Fruit fly (Drosophila melanogaster) whole organism, embryonic: ENCODE data around the gene Pep.

Experiments used
- Asciz ChIP-seq: fragments of 200-800 bp; sonication (Bioruptor generic); optimal IDR thresholded peaks from 2 replicates; lab custom pipeline; 2017; ENCODE audit warnings: missing biosample characterization, mild to moderate bottlenecking, missing genetic modification characterization, missing genetic modification reagents
- CG11247 ChIP-seq: fragments of 200-800 bp; sonication (Bioruptor generic); IDR thresholded peaks from 2 replicates; pipeline ENCODE4 v1.3.6; 2022; ENCODE audit warnings: missing biosample characterization, missing genetic modification characterization
- CG12104 ChIP-seq: fragments of 200-800 bp; sonication (Bioruptor generic); optimal IDR thresholded peaks from 3 replicates; lab custom pipeline; 2016; ENCODE audit warnings: missing biosample characterization, missing genetic modification characterization
- CG12659 ChIP-seq: fragments of 200-800 bp; sonication (Bioruptor generic); optimal IDR thresholded peaks from 3 replicates; lab custom pipeline; 2017; ENCODE audit warnings: mild to moderate bottlenecking, missing biosample characterization, missing genetic modification reagents, missing genetic modification characterization
- CG12942 ChIP-seq: fragments of 200-800 bp; sonication (Bioruptor generic); optimal IDR thresholded peaks from 3 replicates; lab custom pipeline; 2016; ENCODE audit warnings: missing biosample characterization, missing genetic modification characterization
- CG15696 ChIP-seq: fragments of 200-800 bp; sonication (Bioruptor generic); optimal IDR thresholded peaks from 2 replicates; lab custom pipeline; 2019; ENCODE audit warnings: missing biosample characterization, mild to moderate bottlenecking, missing genetic modification characterization, moderate library complexity
- CG17328 ChIP-seq: fragments of 200-800 bp; sonication (Bioruptor generic); IDR thresholded peaks from 2 replicates; pipeline ENCODE4 v1.3.6; 2022; ENCODE audit warnings: missing biosample characterization, missing genetic modification characterization
- CG18764 ChIP-seq: fragments of 200-800 bp; sonication (Bioruptor generic); optimal IDR thresholded peaks from 3 replicates; lab custom pipeline; 2016; ENCODE audit warnings: missing biosample characterization, missing genetic modification characterization
- CG30431 ChIP-seq: fragments of 200-800 bp; sonication (Bioruptor generic); optimal IDR thresholded peaks from 2 replicates; lab custom pipeline; 2017; ENCODE audit warnings: missing biosample characterization, missing genetic modification characterization
- CG3163 ChIP-seq: fragments of 200-800 bp; sonication (Bioruptor generic); optimal IDR thresholded peaks from 3 replicates; lab custom pipeline; 2016; ENCODE audit warnings: missing biosample characterization, missing genetic modification characterization
- CG33557 ChIP-seq: fragments of 200-800 bp; sonication (Bioruptor generic); optimal IDR thresholded peaks from 2 replicates; lab custom pipeline; 2019; ENCODE audit warnings: missing biosample characterization, mild to moderate bottlenecking, missing genetic modification characterization, moderate library complexity
- CG42726 ChIP-seq: fragments of 200-800 bp; sonication (Bioruptor generic); IDR thresholded peaks from 2 replicates; pipeline ENCODE4 v1.3.6; 2022; ENCODE audit warnings: missing biosample characterization, missing genetic modification characterization; ENCODE audit not compliant: partially characterized antibody
- CG6689 ChIP-seq: fragments of 200-800 bp; sonication (Bioruptor generic); IDR thresholded peaks from 2 replicates; pipeline ENCODE4 v1.3.6; 2022; ENCODE audit warnings: missing biosample characterization, missing genetic modification characterization
- CG7987 ChIP-seq: fragments of 200-800 bp; sonication (Bioruptor generic); optimal IDR thresholded peaks from 2 replicates; lab custom pipeline; 2018; ENCODE audit warnings: missing biosample characterization, mild to moderate bottlenecking, missing genetic modification characterization, moderate library complexity
- CG8944 ChIP-seq: fragments of 200-800 bp; sonication (Bioruptor generic); optimal IDR thresholded peaks from 3 replicates; lab custom pipeline; 2016; ENCODE audit warnings: missing biosample characterization, missing genetic modification characterization
- Chrac-16 ChIP-seq: fragments of 200-800 bp; sonication (Bioruptor generic); optimal IDR thresholded peaks from 3 replicates; lab custom pipeline; 2016; ENCODE audit warnings: missing biosample characterization, missing genetic modification characterization
- CrebB ChIP-seq: fragments of 200-800 bp; sonication (Bioruptor generic); optimal IDR thresholded peaks from 3 replicates; lab custom pipeline; 2018; ENCODE audit warnings: missing biosample characterization, mild to moderate bottlenecking, missing genetic modification characterization
- Deaf1 ChIP-seq: fragments of 200-800 bp; optimal IDR thresholded peaks from 3 replicates; lab custom pipeline; 2019; ENCODE audit warnings: missing biosample characterization, mild to moderate bottlenecking, missing genetic modification characterization, moderate library complexity
- Doc3 ChIP-seq: fragments of 200-800 bp; sonication (Bioruptor generic); IDR thresholded peaks from 3 replicates; pipeline ENCODE4 v1.3.6; 2022; ENCODE audit warnings: missing biosample characterization, missing genetic modification characterization; ENCODE audit not compliant: partially characterized antibody
- Dp ChIP-seq: fragments of 200-800 bp; sonication (Bioruptor generic); optimal IDR thresholded peaks from 2 replicates; lab custom pipeline; 2018; ENCODE audit warnings: missing biosample characterization, mild to moderate bottlenecking, missing genetic modification characterization, moderate library complexity
- Drgx ChIP-seq: fragments of 200-800 bp; sonication (Bioruptor generic); IDR thresholded peaks from 2 replicates; pipeline ENCODE4 v1.3.6; 2022; ENCODE audit warnings: missing biosample characterization, missing genetic modification characterization
- Eip74EF ChIP-seq, 2 experiments: fragments of 200-800 bp in 1 of 2; fragments of >200 bp in 1 of 2; sonication (Bioruptor generic) in 1 of 2; optimal IDR thresholded peaks; 2 replicates each; lab custom pipeline; 2017 to 2019; ENCODE audit warnings: missing biosample characterization in 2 of 2, missing genetic modification characterization in 2 of 2, mild to moderate bottlenecking in 1 of 2, moderate library complexity in 1 of 2
- H2.0 ChIP-seq: fragments of 200-800 bp; sonication (Bioruptor generic); IDR thresholded peaks from 2 replicates; pipeline ENCODE4 v1.3.6; 2022; ENCODE audit warnings: missing biosample characterization, missing genetic modification characterization
- HLH54F ChIP-seq: fragments of 200-800 bp; sonication (Bioruptor generic); optimal IDR thresholded peaks from 3 replicates; lab custom pipeline; 2016; ENCODE audit warnings: missing biosample characterization, missing genetic modification characterization
- HLHmδ ChIP-seq: fragments of 200-800 bp; sonication (Bioruptor generic); optimal IDR thresholded peaks from 2 replicates; lab custom pipeline; 2018; ENCODE audit warnings: missing biosample characterization, mild to moderate bottlenecking, missing genetic modification characterization, moderate library complexity
- Ptx1 ChIP-seq: fragments of 200-800 bp; sonication (Bioruptor generic); IDR thresholded peaks from 2 replicates; pipeline ENCODE4 v1.3.6; 2022; ENCODE audit warnings: missing biosample characterization, missing genetic modification characterization
- ato ChIP-seq: fragments of 200-800 bp; sonication (Bioruptor generic); IDR thresholded peaks from 2 replicates; pipeline ENCODE4 v1.3.6; 2022; ENCODE audit warnings: missing biosample characterization, missing genetic modification characterization; ENCODE audit not compliant: partially characterized antibody
- cwo ChIP-seq: fragments of 200-800 bp; sonication (Bioruptor generic); optimal IDR thresholded peaks from 3 replicates; lab custom pipeline; 2017; ENCODE audit warnings: missing biosample characterization, missing genetic modification characterization, mild to moderate bottlenecking, moderate library complexity, missing genetic modification reagents
- gce ChIP-seq: fragments of 200-800 bp; sonication (Bioruptor generic); IDR thresholded peaks from 3 replicates; pipeline ENCODE4 v1.3.6; 2022; ENCODE audit warnings: missing biosample characterization, missing genetic modification characterization
- hkb ChIP-seq, 2 experiments: fragments of 200-800 bp in 1 of 2; fragments of >200 bp in 1 of 2; sonication (Bioruptor generic) in 1 of 2; IDR thresholded peaks in 1 of 2; optimal IDR thresholded peaks in 1 of 2; 2 replicates each; pipeline versions ENCODE4 v1.3.6 to Lab custom; 2017 to 2022; ENCODE audit warnings: missing biosample characterization in 1 of 2, missing genetic modification characterization in 1 of 2
- inv ChIP-seq: fragments of 200-800 bp; sonication (Bioruptor generic); IDR thresholded peaks from 2 replicates; pipeline ENCODE4 v1.3.6; 2022; ENCODE audit warnings: missing biosample characterization, missing genetic modification characterization; ENCODE audit not compliant: partially characterized antibody
- kni ChIP-seq: fragments of 200-800 bp; sonication (Bioruptor generic); optimal IDR thresholded peaks from 3 replicates; lab custom pipeline; 2017; ENCODE audit warnings: mild to moderate bottlenecking, missing biosample characterization, missing genetic modification reagents, missing genetic modification characterization
- nom ChIP-seq: fragments of 200-800 bp; sonication (Bioruptor generic); optimal IDR thresholded peaks from 2 replicates; lab custom pipeline; 2017; ENCODE audit warnings: missing biosample characterization, missing genetic modification characterization, mild to moderate bottlenecking, moderate library complexity, missing genetic modification reagents
- p53 ChIP-seq: fragments of 200-800 bp; sonication (Bioruptor generic); optimal IDR thresholded peaks from 2 replicates; lab custom pipeline; 2016; ENCODE audit warnings: missing biosample characterization, missing genetic modification characterization
- scrt ChIP-seq: fragments of 200-800 bp; sonication (Bioruptor generic); optimal IDR thresholded peaks from 2 replicates; lab custom pipeline; 2018; ENCODE audit warnings: missing biosample characterization, mild to moderate bottlenecking, missing genetic modification characterization, moderate library complexity
- sens ChIP-seq: fragments of 200-800 bp; sonication (Bioruptor generic); peaks from one replicate; lab custom pipeline; 2016; ENCODE audit warnings: missing biosample characterization, missing genetic modification characterization
- sima ChIP-seq: fragments of 200-800 bp; sonication (Bioruptor generic); optimal IDR thresholded peaks from 2 replicates; lab custom pipeline; 2016; ENCODE audit warnings: missing biosample characterization, missing genetic modification characterization
- unc-4 ChIP-seq: fragments of 200-800 bp; sonication (Bioruptor generic); IDR thresholded peaks from 2 replicates; pipeline ENCODE4 v1.3.6; 2022; ENCODE audit warnings: missing biosample characterization, missing genetic modification characterization; ENCODE audit not compliant: partially characterized antibody
- vvl ChIP-seq: fragments of 200-800 bp; sonication (Bioruptor generic); IDR thresholded peaks from 2 replicates; pipeline ENCODE4 v1.3.6; 2022; ENCODE audit warnings: missing biosample characterization, missing genetic modification characterization
- zfh1 ChIP-seq: fragments of 200-800 bp; sonication (Bioruptor generic); IDR thresholded peaks from 3 replicates; pipeline ENCODE4 v1.3.6; 2022; ENCODE audit warnings: missing biosample characterization, missing genetic modification characterization

Pep gene

DNA sequence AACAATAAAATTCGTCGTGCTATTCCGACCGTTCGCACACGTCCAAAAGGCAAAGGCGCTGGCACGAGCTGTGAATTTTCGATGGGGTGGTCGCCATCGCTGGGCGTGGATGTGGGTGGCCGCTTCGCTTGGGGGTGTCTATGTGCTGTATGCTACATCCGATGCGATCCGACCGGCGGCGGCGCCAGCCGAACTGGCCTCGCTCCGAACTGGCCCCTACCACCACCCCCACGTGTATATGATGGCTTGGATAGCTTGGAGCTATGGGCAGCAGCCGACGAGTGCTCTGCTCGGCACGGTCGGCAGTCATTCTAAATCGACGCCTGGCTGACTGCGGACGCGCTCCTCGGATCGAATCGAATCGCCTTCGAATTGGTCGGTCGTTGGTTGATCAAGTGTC is 11.7 kb downstream of the Pep start, which contains the start of gene CG7497 (continued):
- no peak for TF ChIP-seq CG15696 (tag; lab: Kevin White, UChicago)
- TF ChIP-seq HLHmδ (GFP tag; lab: Kevin White, UChicago): no peak
- TF ChIP-seq Chrac-16 (GFP tag; lab: Kevin White, UChicago): no peak
- no peak for TF ChIP-seq CG12942 (GFP tag; lab: Kevin White, UChicago)
- TF ChIP-seq CG7987 (GFP tag; lab: Kevin White, UChicago): no peak
- no peak for TF ChIP-seq CG3163 (GFP tag; lab: Kevin White, UChicago)
- TF ChIP-seq CG18764 (GFP tag; lab: Kevin White, UChicago): no peak
- TF ChIP-seq CrebB: no peak
- TF ChIP-seq sima: no peak
- no peak for TF ChIP-seq unc-4 (GFP tag; lab: Robert Waterston, UW)
- TF ChIP-seq HLH54F (GFP tag; lab: Kevin White, UChicago): no peak
- peak; percentile 46; the same call in 1 of the 2 replicates for TF ChIP-seq Drgx (GFP tag; lab: Robert Waterston, UW)
- TF ChIP-seq CG12104: no peak
- 0 out of 3 replicates have a peak, but pooled peaks have one; percentile 4 for TF ChIP-seq gce
- 0 out of 2 replicates have a peak, but pooled peaks have one; percentile 7 for TF ChIP-seq CG6689 (GFP tag; lab: Robert Waterston, UW)
- TF ChIP-seq CG11247 (GFP tag; lab: Robert Waterston, UW): no peak
- TF ChIP-seq Deaf1: peak; percentile 93
- 0 out of 2 replicates have a peak, but pooled peaks have one; percentile 19 for TF ChIP-seq ato (GFP tag; lab: Robert Waterston, UW)
- TF ChIP-seq p53 (GFP tag; lab: Kevin White, UChicago): no peak
- TF ChIP-seq CG12659 (GFP tag; lab: Kevin White, UChicago): no peak
- TF ChIP-seq CG33557: no peak
- no peak for TF ChIP-seq CG8944 (GFP tag; lab: Kevin White, UChicago)
- TF ChIP-seq H2.0: no peak
- TF ChIP-seq CG30431 (GFP tag; lab: Kevin White, UChicago): no peak
- 0 out of 2 replicates have a peak, but pooled peaks have one; percentile 9 for TF ChIP-seq CG17328 (GFP tag; lab: Robert Waterston, UW)
- no peak for TF ChIP-seq Dp (GFP tag; lab: Kevin White, UChicago)

DNA sequence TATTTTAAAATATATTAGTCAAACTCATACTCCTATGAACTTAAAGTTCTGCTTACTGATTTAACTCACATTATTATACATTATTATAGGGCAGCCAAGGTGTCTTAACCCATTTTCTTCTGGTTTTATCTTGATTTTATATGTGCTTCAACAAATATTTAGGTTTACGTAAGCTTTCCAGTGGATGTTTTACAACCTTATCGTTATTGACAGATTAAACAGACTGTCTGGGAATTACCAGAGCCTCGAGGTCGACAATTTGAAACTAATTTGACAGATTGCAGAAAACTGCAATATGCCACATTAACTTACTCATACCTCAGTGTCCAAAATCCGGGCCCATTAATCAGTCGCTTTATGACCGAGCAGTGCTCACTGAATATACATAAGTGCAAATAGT is 13.6 kb downstream of the Pep start:
- TF ChIP-seq nom (GFP tag; lab: Kevin White, UChicago): peak; percentile 51
- TF ChIP-seq scrt (GFP tag; lab: Kevin White, UChicago): no peak
- TF ChIP-seq HLH54F (GFP tag; lab: Kevin White, UChicago): no peak
- TF ChIP-seq, all 482 proteins: peak for 1

DNA sequence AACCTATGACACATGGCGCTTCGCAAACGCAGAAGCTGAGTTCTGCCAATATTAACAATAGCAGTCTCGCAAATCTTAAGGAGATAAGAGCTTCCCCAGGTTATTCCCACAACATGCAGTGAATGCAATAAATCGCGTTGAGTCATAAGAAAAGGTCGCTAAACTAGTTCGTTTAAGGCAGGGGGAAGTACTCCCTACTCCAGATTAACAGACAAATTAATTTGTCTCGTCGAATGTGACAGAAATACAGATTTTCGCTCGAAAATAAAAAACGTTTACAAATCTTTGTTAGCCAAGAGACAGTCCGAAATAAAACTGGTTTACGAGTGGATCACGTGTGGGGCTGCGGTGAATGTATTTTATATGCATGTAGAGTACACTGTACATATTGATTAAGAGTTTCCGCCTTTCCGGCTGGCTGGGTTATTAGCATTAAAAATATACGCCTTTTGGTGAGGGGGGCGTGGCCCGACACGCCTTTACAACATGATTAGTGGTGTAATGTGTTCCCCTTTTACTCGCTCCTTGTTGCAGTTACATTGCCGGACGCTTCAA is 19.2 kb downstream of the Pep start:
- TF ChIP-seq kni (GFP tag; lab: Kevin White, UChicago) (peak; percentile 22), gce (no peak), Eip74EF (GFP tag; optimal IDR thresholded peaks at IDR 0.05; lab: Kevin White, UChicago) (peak in 1 of 2 experiments; percentile 54), zfh1 (GFP tag; lab: Robert Waterston, UW) (no peak), Asciz (GFP tag; lab: Kevin White, UChicago) (peak; percentile 25), Chrac-16 (GFP tag; lab: Kevin White, UChicago) (no peak), inv (no peak), CG42726 (GFP tag; lab: Robert Waterston, UW) (no peak), vvl (GFP tag; lab: Robert Waterston, UW) (peak; percentile 76), cwo (GFP tag; lab: Kevin White, UChicago) (peak; percentile 59), hkb (optimal IDR thresholded peaks at IDR 0.05; lab: Kevin White, UChicago) (no peak), hkb (GFP tag; IDR thresholded peaks at IDR 0.05; lab: Robert Waterston, UW) (0 out of 2 replicates have a peak, but pooled peaks have one; percentile 20), sens (peak; percentile 32), Doc3 (GFP tag; lab: Robert Waterston, UW) (no peak), Ptx1 (GFP tag; lab: Robert Waterston, UW) (no peak)
